Fruit fly (Drosophila melanogaster) whole organism: ENCODE results near the gene Phf5a.

Experiments used
- CG8478 ChIP-seq: fragments of >200 bp; optimal IDR thresholded peaks from 2 replicates; lab custom pipeline; 2018; ENCODE audit warnings: inconsistent platforms
- Dll ChIP-seq: fragments of >200 bp; optimal IDR thresholded peaks from 2 replicates; lab custom pipeline; 2017
- pan ChIP-seq: fragments of >200 bp; optimal IDR thresholded peaks from 2 replicates; lab custom pipeline; 2017
- psq ChIP-seq: fragments of >200 bp; optimal IDR thresholded peaks from 2 replicates; lab custom pipeline; 2017
- usp ChIP-seq: fragments of >200 bp; optimal IDR thresholded peaks from 2 replicates; lab custom pipeline; 2017; ENCODE audit warnings: missing biosample characterization, missing genetic modification characterization, mixed read lengths

DNA sequence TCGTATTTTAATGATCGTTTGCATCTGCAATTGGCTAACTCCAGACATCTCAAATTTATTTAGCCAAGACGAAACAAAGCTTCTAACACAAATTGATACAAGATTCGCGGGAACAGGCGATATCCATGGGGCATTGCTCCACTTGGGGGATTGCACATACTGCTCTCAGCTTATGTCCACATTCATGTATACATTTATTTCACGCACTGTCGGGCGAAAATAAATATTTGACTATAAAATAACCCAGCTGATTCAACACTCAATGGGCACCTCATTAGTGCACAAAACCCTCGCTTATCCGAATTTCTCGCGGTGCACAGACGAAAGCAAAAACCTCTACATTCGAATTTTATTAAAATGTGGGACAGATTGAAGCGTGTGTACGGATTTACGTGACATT is 29.1 kb downstream of the Phf5a start:
- no peak for TF ChIP-seq pan (lab: Kevin White, UChicago)
- TF ChIP-seq usp (GFP tag; lab: Kevin White, UChicago): no peak
- TF ChIP-seq psq: no peak
- no peak for TF ChIP-seq CG8478 (lab: Kevin White, UChicago)
- no peak for TF ChIP-seq Dll (lab: Kevin White, UChicago)
